Worm (Caenorhabditis elegans) whole organism, midembryonic: ENCODE measurements around the gene apl-1.

Experiments used
- T22C8.4 ChIP-seq: fragments of 200-800 bp; sonication (Bioruptor generic); IDR thresholded peaks from 2 replicates; pipeline ENCODE4 v1.3.6; 2022; ENCODE audit warnings: missing genetic modification characterization, missing compliant biosample characterization
- cog-1 ChIP-seq: sonication (generic microtip); optimal IDR thresholded peaks from 2 replicates; lab custom pipeline; 2016; ENCODE audit warnings: missing genetic modification characterization, missing compliant biosample characterization
- flt-1 ChIP-seq: fragments of 200-800 bp; sonication (Bioruptor generic); IDR thresholded peaks from 2 replicates; pipeline ENCODE4 v1.3.6; 2022; ENCODE audit warnings: missing genetic modification characterization, missing compliant biosample characterization
- klf-2 ChIP-seq: fragments of 200-800 bp; sonication (Bioruptor generic); conservative IDR thresholded peaks from 2 replicates; pipeline ENCODE4 v1.3.6; 2022; ENCODE audit warnings: missing genetic modification reagents, missing genetic modification characterization, missing compliant biosample characterization
- med-1 ChIP-seq: sonication (generic microtip); optimal IDR thresholded peaks from 2 replicates; lab custom pipeline; 2017; ENCODE audit warnings: missing genetic modification characterization, mild to moderate bottlenecking, missing compliant biosample characterization, antibody characterized with exemption, missing genetic modification reagents; ENCODE audit not compliant: insufficient read depth
- ref-1 ChIP-seq: fragments of 200-800 bp; sonication (Bioruptor generic); conservative IDR thresholded peaks from 2 replicates; pipeline ENCODE4 v1.3.6; 2022; ENCODE audit warnings: missing genetic modification reagents, missing genetic modification characterization, missing compliant biosample characterization
- tab-1 ChIP-seq: fragments of 200-800 bp; sonication (Bioruptor generic); IDR thresholded peaks from 2 replicates; pipeline ENCODE4 v1.3.6; 2022; ENCODE audit warnings: missing genetic modification characterization, missing compliant biosample characterization
- ztf-23 ChIP-seq: fragments of 200-800 bp; sonication (Bioruptor generic); IDR thresholded peaks from 2 replicates; pipeline ENCODE4 v1.3.6; 2022; ENCODE audit warnings: missing genetic modification reagents, missing genetic modification characterization, missing compliant biosample characterization
- ztf-29 ChIP-seq: fragments of 200-800 bp; sonication (Bioruptor generic); IDR thresholded peaks from 2 replicates; pipeline ENCODE4 v1.3.6; 2022; ENCODE audit warnings: missing genetic modification reagents, missing genetic modification characterization, missing compliant biosample characterization

Gene apl-1

DNA sequence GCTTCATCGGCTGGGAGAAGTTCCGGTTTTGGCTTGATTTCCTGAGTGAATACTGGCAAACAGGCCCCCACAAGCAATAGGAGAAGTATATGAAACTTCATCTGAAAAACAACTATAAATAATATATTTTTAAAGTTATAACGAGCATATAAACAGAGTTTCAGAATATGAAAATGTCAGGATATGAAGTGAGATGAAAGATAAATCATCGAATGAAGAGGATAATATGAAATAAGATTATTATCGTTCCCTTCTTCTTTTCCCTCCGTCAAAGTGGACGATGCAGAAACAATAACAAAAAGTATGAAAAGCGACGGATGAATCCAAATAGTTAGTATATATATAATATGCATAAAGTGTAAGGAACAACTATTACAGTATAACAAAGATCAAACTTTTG is 19.7 kb downstream of the apl-1 start, which contains the start of gene acn-1:
TSS of gene acn-1 (minus strand) at position 101 of the 400 bp plus-strand sequence.
- TF ChIP-seq T22C8.4 (GFP tag; lab: Robert Waterston, UW) (no peak), cog-1 (tag; lab: Kevin White, UChicago) (no peak), ztf-23 (no peak), ref-1 (GFP tag; lab: Robert Waterston, UW) (no peak), tab-1 (GFP tag; lab: Robert Waterston, UW) (no peak), flt-1 (no peak), ztf-29 (no peak), klf-2 (GFP tag; lab: Robert Waterston, UW) (no peak), med-1 (GFP tag; lab: Kevin White, UChicago) (no peak)

DNA sequence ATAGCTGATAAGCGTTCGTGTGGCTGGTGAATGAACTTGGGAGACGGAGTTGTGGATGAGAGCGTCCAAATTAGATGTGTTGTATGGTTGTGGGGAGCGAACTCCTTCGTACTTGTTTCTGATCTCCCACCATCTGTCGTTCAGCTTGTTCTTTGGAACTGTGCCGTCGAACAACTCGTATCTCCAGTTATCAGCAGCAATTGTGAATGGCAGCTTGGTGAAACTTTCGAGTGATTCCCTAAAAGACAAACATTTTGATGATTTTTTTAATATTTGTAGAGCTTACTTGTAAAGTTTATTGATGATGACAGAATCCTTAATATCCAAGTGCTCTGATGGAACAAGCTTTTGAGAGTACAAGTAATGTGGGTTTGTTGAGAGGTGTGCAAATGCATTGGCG is 22.7 kb downstream of the apl-1 start:
- TF ChIP-seq ztf-29 (no peak), flt-1 (no peak), T22C8.4 (GFP tag; lab: Robert Waterston, UW) (no peak), ztf-23 (no peak), ref-1 (GFP tag; lab: Robert Waterston, UW) (no peak), med-1 (GFP tag; lab: Kevin White, UChicago) (no peak), cog-1 (tag; lab: Kevin White, UChicago) (no peak)

DNA sequence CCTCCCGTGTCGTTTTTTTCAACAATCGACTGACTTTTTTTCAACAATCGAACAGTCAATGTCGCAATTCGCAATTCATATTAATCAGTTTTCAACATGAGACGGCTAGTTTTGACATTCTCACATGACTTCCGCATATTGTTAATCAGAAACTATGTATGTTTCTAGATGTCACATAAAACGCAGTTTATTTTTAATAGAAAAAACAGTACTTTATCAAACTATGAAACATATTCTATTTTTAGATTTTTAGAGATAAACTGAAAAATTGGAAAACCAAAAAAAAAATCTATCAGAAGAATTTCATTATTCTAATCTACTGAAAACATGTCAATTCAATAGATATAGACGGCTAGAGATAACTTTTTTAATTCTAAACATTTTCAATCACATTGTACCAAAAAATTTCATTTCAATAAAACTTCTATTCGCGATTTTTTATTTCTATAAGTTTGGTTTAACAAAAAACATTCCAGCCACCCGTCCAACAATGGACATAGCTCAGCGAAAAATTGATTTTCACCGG is 29.2 kb downstream of the apl-1 start, which contains the start of gene pnk-4:
TSS of gene pnk-4 (plus strand) at position 476 of the 526 bp plus-strand sequence.
- no peak for TF ChIP-seq tab-1 (GFP tag; lab: Robert Waterston, UW)
- no peak for TF ChIP-seq ztf-23
- TF ChIP-seq klf-2 (GFP tag; lab: Robert Waterston, UW) = no peak
- no peak for TF ChIP-seq flt-1
- TF ChIP-seq ztf-29 = no peak
- TF ChIP-seq ref-1 (GFP tag; lab: Robert Waterston, UW) = no peak
- TF ChIP-seq T22C8.4 (GFP tag; lab: Robert Waterston, UW) = no peak

DNA sequence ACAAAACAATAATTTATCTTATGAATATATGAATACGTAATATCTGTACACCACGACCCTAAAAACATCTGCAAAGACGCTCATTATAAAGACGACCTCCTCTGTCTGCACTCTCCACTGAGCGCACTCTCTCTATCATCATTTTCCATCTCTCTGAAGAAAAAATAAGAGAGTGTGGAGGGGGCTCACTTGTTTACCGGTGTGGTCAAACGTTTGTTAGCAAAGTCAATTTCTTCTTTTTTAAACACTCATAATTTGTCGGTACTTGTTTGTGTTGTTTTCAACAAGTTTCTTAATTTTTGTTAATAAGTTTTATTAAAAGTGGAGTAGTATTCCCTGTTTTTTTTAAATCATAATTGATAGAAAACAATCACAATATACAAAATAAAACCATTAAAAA is 30.5 kb downstream of the apl-1 start:
- no peak for TF ChIP-seq T22C8.4 (GFP tag; lab: Robert Waterston, UW)
- TF ChIP-seq tab-1 (GFP tag; lab: Robert Waterston, UW) = no peak
- no peak for TF ChIP-seq flt-1
- TF ChIP-seq klf-2 (GFP tag; lab: Robert Waterston, UW) = no peak
- TF ChIP-seq ztf-29 = no peak
- TF ChIP-seq ztf-23 = no peak
- TF ChIP-seq med-1 (GFP tag; lab: Kevin White, UChicago) = no peak
- TF ChIP-seq ref-1 (GFP tag; lab: Robert Waterston, UW) = no peak
- TF ChIP-seq cog-1 (tag; lab: Kevin White, UChicago) = no peak

DNA sequence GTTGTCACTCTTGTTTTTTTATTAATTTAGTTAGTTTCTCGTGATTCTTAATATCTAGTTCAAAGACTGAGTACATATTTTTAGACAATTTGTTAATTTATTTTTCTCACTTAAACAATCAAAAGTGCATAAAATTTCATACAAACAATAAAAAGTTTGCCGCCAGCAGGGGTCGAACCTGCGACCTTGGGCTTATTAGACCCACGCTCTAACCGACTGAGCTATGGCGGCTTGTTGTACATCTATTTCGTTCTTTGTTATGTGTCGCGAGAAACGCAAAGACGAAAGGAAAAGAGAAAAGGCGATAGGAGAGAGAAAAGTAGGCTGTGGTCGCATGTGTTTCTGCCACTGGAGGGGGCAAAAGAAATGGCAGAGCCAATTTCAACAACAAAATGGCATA is 31.2 kb downstream of the apl-1 start:
- peak; percentile 99 for TF ChIP-seq cog-1 (tag; lab: Kevin White, UChicago)
- TF ChIP-seq T22C8.4 (GFP tag; lab: Robert Waterston, UW) = peak; percentile 96
- peak; percentile 97 for TF ChIP-seq tab-1 (GFP tag; lab: Robert Waterston, UW)
- peak; percentile 99 for TF ChIP-seq ztf-29
- peak; percentile 96 for TF ChIP-seq klf-2 (GFP tag; lab: Robert Waterston, UW)
- peak; percentile 97 for TF ChIP-seq flt-1
- TF ChIP-seq med-1 (GFP tag; lab: Kevin White, UChicago) = peak; percentile 82
- TF ChIP-seq ref-1 (GFP tag; lab: Robert Waterston, UW) = peak; percentile 90
- peak; percentile 97 for TF ChIP-seq ztf-23

DNA sequence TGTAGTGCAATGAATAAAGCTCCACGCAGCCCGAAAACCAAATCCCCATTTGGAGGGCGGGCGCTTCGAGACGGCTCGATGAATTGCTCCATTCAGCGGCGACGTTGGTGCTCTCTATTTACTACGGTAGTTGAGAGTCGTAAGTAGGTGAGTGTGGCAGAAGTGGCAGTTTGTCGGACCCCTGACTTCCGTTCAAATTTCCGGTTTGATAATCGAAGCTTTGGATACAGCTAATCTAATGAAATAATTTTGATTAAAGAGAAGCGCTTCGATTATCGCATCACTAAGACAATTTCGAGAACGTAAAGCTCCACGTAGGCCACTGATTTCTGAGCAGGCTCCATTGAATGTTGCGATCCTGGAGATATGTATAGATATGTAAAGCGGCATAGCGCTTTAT is 32.2 kb downstream of the apl-1 start, which contains the start of gene ets-5:
TSS of gene ets-5 (minus strand) at position 32 of the 400 bp plus-strand sequence.
- TF ChIP-seq cog-1 (tag; lab: Kevin White, UChicago) = no peak
- TF ChIP-seq ztf-23 = no peak
- TF ChIP-seq flt-1 = no peak
- TF ChIP-seq tab-1 (GFP tag; lab: Robert Waterston, UW) = no peak
- no peak for TF ChIP-seq ztf-29
- TF ChIP-seq klf-2 (GFP tag; lab: Robert Waterston, UW) = no peak
- no peak for TF ChIP-seq ref-1 (GFP tag; lab: Robert Waterston, UW)
- no peak for TF ChIP-seq T22C8.4 (GFP tag; lab: Robert Waterston, UW)
- TF ChIP-seq med-1 (GFP tag; lab: Kevin White, UChicago) = no peak

DNA sequence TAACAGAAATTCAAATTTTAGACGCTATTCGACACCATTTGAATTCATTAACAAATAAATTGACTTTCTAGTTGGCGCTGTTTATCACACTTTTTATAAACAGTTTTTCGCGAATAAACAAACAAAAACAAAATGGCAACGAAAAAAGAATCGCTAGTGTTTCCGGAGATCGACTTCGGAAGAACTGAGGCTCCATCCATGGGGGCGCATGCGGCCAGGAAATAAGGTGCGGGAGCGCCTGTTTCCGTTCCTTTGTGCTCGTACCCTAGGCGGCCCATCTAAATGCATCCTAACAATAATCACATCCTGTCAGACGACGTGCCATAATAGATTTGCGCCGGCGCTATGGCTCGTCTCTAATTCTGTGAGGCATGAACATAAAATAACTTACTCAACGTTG is 32.6 kb downstream of the apl-1 start:
- TF ChIP-seq ztf-23 = no peak
- TF ChIP-seq klf-2 (GFP tag; lab: Robert Waterston, UW) = no peak
- no peak for TF ChIP-seq med-1 (GFP tag; lab: Kevin White, UChicago)
- TF ChIP-seq T22C8.4 (GFP tag; lab: Robert Waterston, UW) = no peak
- TF ChIP-seq cog-1 (tag; lab: Kevin White, UChicago) = no peak
- no peak for TF ChIP-seq ref-1 (GFP tag; lab: Robert Waterston, UW)
- TF ChIP-seq tab-1 (GFP tag; lab: Robert Waterston, UW) = no peak
- no peak for TF ChIP-seq flt-1
- no peak for TF ChIP-seq ztf-29

DNA sequence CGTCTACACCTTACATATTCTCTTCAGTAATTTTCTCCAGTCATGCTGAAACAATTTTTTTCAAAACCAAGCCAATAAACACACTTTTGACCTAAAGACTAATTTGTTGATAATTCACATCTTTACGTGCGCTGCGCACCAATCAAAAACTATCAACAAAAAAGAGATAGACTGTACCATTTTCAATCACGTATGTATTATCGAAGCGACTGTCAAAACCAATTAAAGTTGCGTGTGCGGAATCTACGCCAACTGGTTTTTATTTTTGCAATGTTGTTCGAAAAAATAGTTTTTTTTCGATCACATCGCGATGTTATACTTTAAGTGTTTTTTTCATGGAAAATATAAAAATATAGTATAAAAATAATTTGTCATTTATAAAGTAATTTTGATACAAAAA is 37.4 kb downstream of the apl-1 start:
- TF ChIP-seq tab-1 (GFP tag; lab: Robert Waterston, UW) = no peak
- TF ChIP-seq ztf-29 = no peak
- TF ChIP-seq klf-2 (GFP tag; lab: Robert Waterston, UW) = no peak
- TF ChIP-seq cog-1 (tag; lab: Kevin White, UChicago) = no peak
- no peak for TF ChIP-seq ref-1 (GFP tag; lab: Robert Waterston, UW)
- TF ChIP-seq flt-1 = no peak
- TF ChIP-seq med-1 (GFP tag; lab: Kevin White, UChicago) = no peak
- TF ChIP-seq ztf-23 = no peak
- TF ChIP-seq T22C8.4 (GFP tag; lab: Robert Waterston, UW) = no peak

DNA sequence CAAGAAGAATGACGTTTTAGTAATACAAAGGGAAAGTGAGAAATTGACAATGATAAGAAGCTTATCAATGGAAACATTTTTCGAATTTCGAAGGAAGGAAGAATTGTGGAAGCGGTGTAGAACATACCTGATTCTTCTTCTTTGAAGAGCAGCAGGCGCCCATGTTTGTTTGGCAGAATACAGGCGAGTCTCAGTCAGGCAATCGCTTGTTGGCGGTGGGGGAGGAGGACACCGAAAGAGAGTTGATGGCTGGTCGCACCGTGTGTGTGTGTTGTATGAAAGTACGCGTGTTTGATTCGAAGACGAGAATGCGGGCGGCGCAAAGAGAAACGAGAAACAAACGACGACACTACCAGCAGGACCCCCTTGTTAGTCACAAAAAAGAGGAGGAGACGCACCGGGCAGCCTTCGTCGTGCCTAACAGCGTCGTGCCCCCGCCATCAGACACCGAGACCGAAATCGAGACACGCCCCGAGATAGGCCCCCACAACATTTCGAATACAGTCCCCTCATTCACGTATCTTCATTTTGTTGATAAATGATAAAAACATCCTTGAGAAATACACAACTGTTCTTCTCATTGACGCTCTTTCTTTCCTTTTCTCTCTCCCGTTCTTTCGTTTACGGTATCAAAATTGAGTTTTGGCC is 38.8 kb downstream of the apl-1 start, which contains the start of gene cal-5:
TSS of gene cal-5 (minus strand) at position 266 of the 648 bp plus-strand sequence.
- TF ChIP-seq flt-1 (no peak), cog-1 (tag; lab: Kevin White, UChicago) (no peak), ref-1 (GFP tag; lab: Robert Waterston, UW) (0 out of 2 replicates have a peak, but pooled peaks have one; percentile 17), tab-1 (GFP tag; lab: Robert Waterston, UW) (0 out of 2 replicates have a peak, but pooled peaks have one; percentile 30), med-1 (GFP tag; lab: Kevin White, UChicago) (no peak), ztf-23 (no peak), klf-2 (GFP tag; lab: Robert Waterston, UW) (no peak), ztf-29 (no peak), T22C8.4 (GFP tag; lab: Robert Waterston, UW) (no peak)
